Fruit fly (Drosophila melanogaster): ENCODE results near the gene Dtd.

Dtd gene

DNA sequence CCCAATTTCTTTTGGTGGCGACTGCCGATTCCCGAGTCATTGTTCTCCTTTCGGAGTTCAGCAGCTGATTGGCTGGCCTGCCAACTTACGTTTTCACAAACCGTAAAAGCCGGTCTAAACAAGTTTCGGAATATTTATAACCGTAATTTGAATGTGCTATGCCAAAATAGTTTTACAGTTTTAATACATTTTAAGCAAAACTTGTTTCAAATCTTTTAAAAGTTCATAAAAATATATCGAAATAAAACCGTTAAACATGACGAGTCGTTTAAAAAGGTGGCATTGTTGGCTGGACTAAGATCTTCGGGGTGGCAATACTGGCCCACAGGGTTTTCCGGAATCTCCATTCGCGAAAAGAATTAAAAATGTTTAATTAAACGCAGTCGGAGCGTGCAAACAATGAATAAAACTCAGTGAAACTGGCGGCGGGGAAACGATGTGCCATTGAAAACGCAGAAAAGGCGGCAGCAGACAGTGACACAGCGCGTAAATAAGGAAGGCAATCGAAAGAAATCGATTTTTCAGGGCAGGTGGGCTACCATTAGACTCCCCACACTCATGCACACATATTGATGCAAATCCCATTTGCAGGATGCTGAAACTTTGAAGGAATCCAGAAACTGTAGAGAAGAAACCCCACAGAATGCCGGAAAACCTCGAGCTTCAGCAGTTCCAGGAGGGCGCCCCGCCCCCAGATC, 5.8 kb downstream of the Dtd start, which contains the start of the genes Exd2 and CG5281 (continued):
- TF ChIP-seq CG12299 (tag; optimal IDR thresholded peaks at IDR 0.05), result peak; percentile 39
- no peak for TF ChIP-seq dimm (GFP tag; IDR thresholded peaks at IDR 0.05)
- TF ChIP-seq Dref (GFP tag; IDR thresholded peaks at IDR 0.05), result peak; percentile 40; the same call in 1 of the 2 replicates
- peak; percentile 43 for TF ChIP-seq MESR4 (GFP tag; optimal IDR thresholded peaks at IDR 0.05)
- TF ChIP-seq usp (GFP tag; optimal IDR thresholded peaks at IDR 0.05), result no peak
- peak; percentile 26 for TF ChIP-seq gfzf (GFP tag; optimal IDR thresholded peaks at IDR 0.05)
- no peak for TF ChIP-seq CG7963 (GFP tag; IDR thresholded peaks at IDR 0.05; ENCODE audit: partially characterized antibody)
- TF ChIP-seq fu2 (GFP tag; optimal IDR thresholded peaks at IDR 0.05), result peak; percentile 1
- TF ChIP-seq CG7372 (GFP tag; IDR thresholded peaks at IDR 0.05), result no peak
- TF ChIP-seq gsb-n (tag; optimal IDR thresholded peaks at IDR 0.05), result no peak
- TF ChIP-seq CG10267 (tag; optimal IDR thresholded peaks at IDR 0.05), result peak; percentile 64
- TF ChIP-seq CG11247 (GFP tag; IDR thresholded peaks at IDR 0.05), result no peak
- no peak for TF ChIP-seq CG4820 (GFP tag; optimal IDR thresholded peaks at IDR 0.05)
- TF ChIP-seq Bteb2 (GFP tag; optimal IDR thresholded peaks at IDR 0.05), result peak; percentile 46
- TF ChIP-seq Chrac-16 (GFP tag; optimal IDR thresholded peaks at IDR 0.05), result peak; percentile 68
- no peak for TF ChIP-seq tap (tag; optimal IDR thresholded peaks at IDR 0.05)
- TF ChIP-seq GATAe (GFP tag; conservative IDR thresholded peaks at IDR 0.05), result no peak
- TF ChIP-seq CG7928 (GFP tag; optimal IDR thresholded peaks at IDR 0.05), result peak; percentile 36
- TF ChIP-seq H15 (GFP tag; IDR thresholded peaks at IDR 0.05), result no peak
- peak; percentile 17 for TF ChIP-seq jumu (GFP tag; optimal IDR thresholded peaks at IDR 0.05)
- TF ChIP-seq CG34376 (GFP tag; optimal IDR thresholded peaks at IDR 0.05), result peak; percentile 24
- peak; percentile 20 for TF ChIP-seq CG12744 (GFP tag; optimal IDR thresholded peaks at IDR 0.05)
- TF ChIP-seq CG8924 (tag; optimal IDR thresholded peaks at IDR 0.05), result peak; percentile 38
- no peak for TF ChIP-seq inv (GFP tag; IDR thresholded peaks at IDR 0.05; ENCODE audit: partially characterized antibody)
- TF ChIP-seq Fer1 (GFP tag; optimal IDR thresholded peaks at IDR 0.05), result peak; percentile 63

DNA sequence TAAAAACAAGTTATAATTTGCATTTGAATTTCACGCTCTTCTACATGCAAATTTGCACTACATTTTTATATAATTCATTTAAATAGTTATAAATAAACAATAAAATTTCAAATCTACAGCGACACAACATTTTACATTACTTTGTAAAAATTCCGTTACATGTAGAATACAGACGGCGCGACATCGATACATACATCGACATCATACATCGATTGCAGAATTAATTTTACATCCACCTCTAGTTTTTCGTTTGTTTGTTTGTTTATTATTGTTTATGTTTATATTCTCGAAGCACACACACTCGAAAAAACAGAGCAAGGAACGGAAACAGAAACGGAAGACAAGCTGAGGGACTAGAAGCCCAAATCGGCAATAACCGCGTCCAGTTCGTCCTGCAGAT, 7.7 kb downstream of the Dtd start, which contains the start of gene CG17230:
CG17230 (plus strand) TSS at position 258 of the 400 bp plus-strand sequence.
- TF ChIP-seq Sry-δ (GFP tag; optimal IDR thresholded peaks at IDR 0.05) (peak; percentile 82), E2f2 (GFP tag; IDR thresholded peaks at IDR 0.05) (peak; percentile 49), CG2712 (tag; optimal IDR thresholded peaks at IDR 0.05) (no peak), CG6791 (GFP tag; IDR thresholded peaks at IDR 0.05; ENCODE audit: partially characterized antibody) (peak; percentile 81), Abd-B (GFP tag; optimal IDR thresholded peaks at IDR 0.05) (no peak), slp2 (GFP tag; optimal IDR thresholded peaks at IDR 0.05) (no peak), CG17328 (GFP tag; IDR thresholded peaks at IDR 0.05) (0 out of 2 replicates have a peak, but pooled peaks have one; percentile 9), CG14860 (GFP tag; IDR thresholded peaks at IDR 0.05; ENCODE audit: partially characterized antibody) (peak; percentile 72; the same call in 2 of the 3 replicates), CG9932 (GFP tag; IDR thresholded peaks at IDR 0.05) (peak; percentile 16; the same call in 1 of the 2 replicates), Hmr (GFP tag; optimal IDR thresholded peaks at IDR 0.05) (peak; percentile 8), Myb (GFP tag; optimal IDR thresholded peaks at IDR 0.05) (peak; percentile 74), CG7928 (GFP tag; optimal IDR thresholded peaks at IDR 0.05) (no peak), ase (GFP tag; IDR thresholded peaks at IDR 0.05) (no peak), stwl (tag; optimal IDR thresholded peaks at IDR 0.05) (peak; percentile 50), unc-4 (GFP tag; IDR thresholded peaks at IDR 0.05; ENCODE audit: partially characterized antibody) (peak; percentile 68), vnd (GFP tag; IDR thresholded peaks at IDR 0.05; ENCODE audit: partially characterized antibody) (peak; percentile 73), YL-1 (GFP tag; optimal IDR thresholded peaks at IDR 0.05) (peak; percentile 47), CG31224 (GFP tag; IDR thresholded peaks at IDR 0.05) (no peak), nerfin-2 (GFP tag; IDR thresholded peaks at IDR 0.05; ENCODE audit: partially characterized antibody) (peak; percentile 56; the same call in 1 of the 2 replicates), CTCF (GFP tag; optimal IDR thresholded peaks at IDR 0.05) (peak; percentile 75), gem (tag; optimal IDR thresholded peaks at IDR 0.05) (no peak), CG1024 (GFP tag; IDR thresholded peaks at IDR 0.05) (no peak), sim (GFP tag; IDR thresholded peaks at IDR 0.05) (no peak), tna (GFP tag; IDR thresholded peaks at IDR 0.05; ENCODE audit: partially characterized antibody) (peak; percentile 28; the same call in 1 of the 2 replicates), slbo (GFP tag; IDR thresholded peaks at IDR 0.05) (peak; percentile 10; the same call in 1 of the 2 replicates), gro (GFP tag; optimal IDR thresholded peaks at IDR 0.05) (peak; percentile 1)

Data from whole organism, embryonic.